Worm (Caenorhabditis elegans): Measurements from ENCODE around the gene T11B7.2.

DNA sequence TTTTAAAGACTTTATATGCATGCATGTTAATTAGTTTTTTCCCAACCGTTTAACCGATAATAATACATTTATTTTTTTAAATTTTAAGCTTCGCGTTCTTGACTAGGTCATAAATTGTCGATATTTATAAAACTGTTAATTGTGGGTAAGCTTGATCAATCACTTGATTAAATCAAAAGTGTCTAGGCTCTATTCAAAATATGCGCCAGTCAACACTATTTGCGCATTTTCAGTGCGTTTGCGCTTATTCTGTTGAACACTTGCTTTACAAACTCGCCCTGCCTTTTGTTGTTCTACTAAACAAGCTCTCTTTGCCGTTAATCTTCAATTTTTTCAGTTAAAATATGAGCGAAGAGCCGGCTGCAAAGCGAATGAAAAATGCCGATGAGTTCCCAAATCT, 46.8 kb upstream of the T11B7.2 start, which contains the start of gene spr-2:
- TF ChIP-seq ama-1 (optimal IDR thresholded peaks at IDR 0.05) = no peak
- peak; percentile 66 for TF ChIP-seq snpc-4 (tag; optimal IDR thresholded peaks at IDR 0.05)
- TF ChIP-seq fos-1 (tag; optimal IDR thresholded peaks at IDR 0.05) = peak; percentile 55
- TF ChIP-seq ceh-63 (GFP tag; optimal IDR thresholded peaks at IDR 0.05) = no peak
- peak; percentile 30 for TF ChIP-seq fkh-10 (GFP tag; optimal IDR thresholded peaks at IDR 0.05)

Measured in whole organism, L1 larva.